Fruit fly (Drosophila melanogaster) whole organism, pupa: Measurements from ENCODE around the gene spag4.

Experiments used
- CG10348 ChIP-seq: fragments of 200-800 bp; sonication (Bioruptor generic); IDR thresholded peaks from 2 replicates; pipeline ENCODE4 v1.3.6; 2022; ENCODE audit warnings: missing biosample characterization, missing genetic modification characterization
- CG12605 ChIP-seq: fragments of 200-800 bp; sonication (Bioruptor generic); IDR thresholded peaks from 2 replicates; pipeline ENCODE4 v1.3.6; 2022; ENCODE audit warnings: missing biosample characterization, missing genetic modification characterization
- CG13204 ChIP-seq: fragments of 200-800 bp; sonication (Bioruptor generic); optimal IDR thresholded peaks from 2 replicates; lab custom pipeline; 2018; ENCODE audit warnings: missing biosample characterization, mild to moderate bottlenecking, missing genetic modification characterization, moderate library complexity
- CG14655 ChIP-seq: fragments of 200-800 bp; sonication (Bioruptor generic); optimal IDR thresholded peaks from 3 replicates; lab custom pipeline; 2017; ENCODE audit warnings: mild to moderate bottlenecking, missing biosample characterization, missing genetic modification reagents, missing genetic modification characterization
- CG15710 ChIP-seq: fragments of 200-800 bp; sonication (Bioruptor generic); optimal IDR thresholded peaks from 2 replicates; lab custom pipeline; 2018; ENCODE audit warnings: missing biosample characterization, mild to moderate bottlenecking, missing genetic modification characterization, moderate library complexity
- CG17806 ChIP-seq: fragments of 200-800 bp; sonication (Bioruptor generic); optimal IDR thresholded peaks from 2 replicates; lab custom pipeline; 2018; ENCODE audit warnings: missing biosample characterization, mild to moderate bottlenecking, missing genetic modification characterization, moderate library complexity
- CG32121 ChIP-seq: fragments of 200-800 bp; sonication (Bioruptor generic); IDR thresholded peaks from 2 replicates; pipeline ENCODE4 v1.3.6; 2022; ENCODE audit warnings: missing biosample characterization, missing genetic modification characterization
- CG34367 ChIP-seq: fragments of 200-800 bp; sonication (Bioruptor generic); optimal IDR thresholded peaks from 2 replicates; lab custom pipeline; 2018; ENCODE audit warnings: missing biosample characterization, mild to moderate bottlenecking, missing genetic modification characterization
- CG4496 ChIP-seq: fragments of 200-800 bp; sonication (Bioruptor generic); IDR thresholded peaks from 3 replicates; pipeline ENCODE4 v1.3.6; 2022; ENCODE audit warnings: missing biosample characterization, missing genetic modification characterization
- CG8159 ChIP-seq: fragments of 200-800 bp; sonication (Bioruptor generic); optimal IDR thresholded peaks from 3 replicates; lab custom pipeline; 2018; ENCODE audit warnings: missing biosample characterization, mild to moderate bottlenecking, missing genetic modification characterization, moderate library complexity
- CG8301 ChIP-seq: fragments of 200-800 bp; sonication (Bioruptor generic); optimal IDR thresholded peaks from 2 replicates; lab custom pipeline; 2018; ENCODE audit warnings: missing biosample characterization, mild to moderate bottlenecking, missing genetic modification characterization
- CG9948 ChIP-seq: fragments of 200-800 bp; sonication (Bioruptor generic); optimal IDR thresholded peaks from 2 replicates; lab custom pipeline; 2018; ENCODE audit warnings: missing biosample characterization, mild to moderate bottlenecking, missing genetic modification characterization, moderate library complexity
- D1 ChIP-seq: fragments of 200-800 bp; sonication (Bioruptor generic); optimal IDR thresholded peaks from 2 replicates; lab custom pipeline; 2018; ENCODE audit warnings: missing biosample characterization, mild to moderate bottlenecking, missing genetic modification characterization, moderate library complexity
- EcR ChIP-seq: fragments of 200-800 bp; sonication (Bioruptor generic); optimal IDR thresholded peaks from 3 replicates; lab custom pipeline; 2019; ENCODE audit warnings: missing biosample characterization, missing genetic modification characterization, mild to moderate bottlenecking, moderate library complexity, missing genetic modification reagents
- Ets98B ChIP-seq: fragments of 200-800 bp; sonication (Bioruptor generic); IDR thresholded peaks from 2 replicates; pipeline ENCODE4 v1.3.6; 2022; ENCODE audit warnings: missing biosample characterization, missing genetic modification characterization
- Pif1A ChIP-seq: fragments of 200-800 bp; sonication (Bioruptor generic); optimal IDR thresholded peaks from 3 replicates; lab custom pipeline; 2016; ENCODE audit warnings: missing biosample characterization, missing genetic modification characterization
- Pif1B ChIP-seq: fragments of 200-800 bp; sonication (Bioruptor generic); optimal IDR thresholded peaks from 3 replicates; lab custom pipeline; 2016; ENCODE audit warnings: missing biosample characterization, missing genetic modification characterization
- Snoo ChIP-seq: fragments of 200-800 bp; sonication (Bioruptor generic); optimal IDR thresholded peaks from 3 replicates; lab custom pipeline; 2017; ENCODE audit warnings: missing biosample characterization, mild to moderate bottlenecking, missing genetic modification characterization, inconsistent platforms
- fd96Ca ChIP-seq: fragments of 200-800 bp; sonication (Bioruptor generic); IDR thresholded peaks from 3 replicates; pipeline ENCODE4 v1.3.6; 2022; ENCODE audit warnings: missing biosample characterization, missing genetic modification characterization
- gl ChIP-seq: fragments of 200-800 bp; sonication (Bioruptor generic); optimal IDR thresholded peaks from 2 replicates; lab custom pipeline; 2018; ENCODE audit warnings: missing biosample characterization, mild to moderate bottlenecking, missing genetic modification characterization
- rn ChIP-seq: fragments of 200-800 bp; sonication (Bioruptor generic); IDR thresholded peaks from 2 replicates; pipeline ENCODE4 v1.3.6; 2022; ENCODE audit warnings: missing biosample characterization, missing genetic modification characterization

The spag4 gene

dm6 chr2L:11591578-11591977, 20.0 kb downstream of the spag4 start, which contains the start of gene Acp33A:
Gene Acp33A, minus strand, starts transcription at chr2L:11591678.
- TF ChIP-seq CG13204 (no peak), CG8301 (tag; lab: Kevin White, UChicago) (no peak), Ets98B (GFP tag; lab: Robert Waterston, UW) (no peak), CG4496 (GFP tag; lab: Robert Waterston, UW) (no peak), CG17806 (tag; lab: Kevin White, UChicago) (no peak), CG12605 (GFP tag; lab: Robert Waterston, UW) (no peak), gl (tag; lab: Kevin White, UChicago) (no peak), CG8159 (tag; lab: Kevin White, UChicago) (no peak), D1 (tag; lab: Kevin White, UChicago) (no peak), CG34367 (no peak), fd96Ca (GFP tag; lab: Robert Waterston, UW) (no peak), rn (GFP tag; lab: Robert Waterston, UW) (no peak), CG15710 (tag; lab: Kevin White, UChicago) (no peak), CG10348 (GFP tag; lab: Robert Waterston, UW) (no peak), CG9948 (tag; lab: Kevin White, UChicago) (no peak), EcR (GFP tag; lab: Kevin White, UChicago) (no peak), Snoo (tag; lab: Kevin White, UChicago) (no peak), Pif1B (GFP tag; lab: Kevin White, UChicago) (no peak), Pif1A (no peak)
- TF ChIP-seq, all 21 proteins: peak for 0

DNA sequence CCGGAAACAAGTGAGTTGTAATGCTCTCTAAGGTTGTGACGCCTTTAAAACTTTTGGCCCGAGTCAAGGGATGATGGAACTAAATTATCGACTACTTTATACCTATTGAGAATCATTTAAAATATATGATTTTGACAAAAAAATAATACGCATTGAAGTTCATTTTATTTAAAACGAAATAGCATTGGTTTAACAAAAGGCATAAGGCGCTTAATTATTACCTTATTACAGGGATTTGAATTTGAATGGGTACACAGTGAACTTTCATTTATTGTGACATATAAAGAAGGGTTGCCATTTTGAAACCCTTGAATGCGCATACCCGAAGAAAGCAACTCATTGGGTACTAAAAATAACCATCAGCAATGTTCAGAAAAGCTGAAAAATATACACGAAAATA, 22.5 kb downstream of the spag4 start:
- TF ChIP-seq CG34367 = no peak
- no peak for TF ChIP-seq CG17806 (tag; lab: Kevin White, UChicago)
- TF ChIP-seq CG13204 = no peak

- no peak for TF ChIP-seq CG32121 (GFP tag; lab: Robert Waterston, UW)
- TF ChIP-seq EcR (GFP tag; lab: Kevin White, UChicago) = no peak
- no peak for TF ChIP-seq CG9948 (tag; lab: Kevin White, UChicago)
- TF ChIP-seq fd96Ca (GFP tag; lab: Robert Waterston, UW) = no peak
- TF ChIP-seq CG4496 (GFP tag; lab: Robert Waterston, UW) = no peak
- no peak for TF ChIP-seq CG12605 (GFP tag; lab: Robert Waterston, UW)
- TF ChIP-seq D1 (tag; lab: Kevin White, UChicago) = no peak
- no peak for TF ChIP-seq CG8159 (tag; lab: Kevin White, UChicago)
- TF ChIP-seq CG10348 (GFP tag; lab: Robert Waterston, UW) = no peak
- no peak for TF ChIP-seq Pif1B (GFP tag; lab: Kevin White, UChicago)
- TF ChIP-seq Ets98B (GFP tag; lab: Robert Waterston, UW) = no peak
- no peak for TF ChIP-seq Snoo (tag; lab: Kevin White, UChicago)
- no peak for TF ChIP-seq CG34367
- TF ChIP-seq CG15710 (tag; lab: Kevin White, UChicago) = no peak
- TF ChIP-seq CG14655 (GFP tag; lab: Kevin White, UChicago) = no peak
- TF ChIP-seq CG8301 (tag; lab: Kevin White, UChicago) = no peak
- no peak for TF ChIP-seq Pif1A
Observed at dm6 chr2L:11586733-11587132, 24.8 kb downstream of the spag4 start, which contains the start of gene Mst33A. Gene Mst33A, minus strand, starts transcription at chr2L:11586833.

dm6 chr2L:11581617-11582254, 29.8 kb downstream of the spag4 start, which contains the start of gene kek2:
Gene kek2, plus strand, starts transcription at chr2L:11581937.
- no peak for TF ChIP-seq Snoo (tag; lab: Kevin White, UChicago)
- TF ChIP-seq, all 21 proteins: peak for 0
